Fruit fly (Drosophila melanogaster) whole organism, embryonic: ENCODE results near the gene Muc14A.

ENCODE experiments used
- B-H2 ChIP-seq: fragments of 200-800 bp; sonication (Bioruptor generic); optimal IDR thresholded peaks from 2 replicates; lab custom pipeline; 2018; ENCODE audit warnings: missing biosample characterization, mild to moderate bottlenecking, missing genetic modification characterization
- CG11504 ChIP-seq: fragments of 200-800 bp; sonication (Bioruptor generic); optimal IDR thresholded peaks from 3 replicates; lab custom pipeline; 2019; ENCODE audit warnings: missing biosample characterization, mild to moderate bottlenecking, missing genetic modification characterization, moderate library complexity
- CG11695 ChIP-seq: fragments of 200-800 bp; sonication (Bioruptor generic); IDR thresholded peaks from 3 replicates; pipeline ENCODE4 v1.3.6; 2022; ENCODE audit warnings: missing biosample characterization, missing genetic modification characterization
- CG11723 ChIP-seq: fragments of 200-800 bp; sonication (Bioruptor generic); optimal IDR thresholded peaks from 2 replicates; lab custom pipeline; 2017; ENCODE audit warnings: missing biosample characterization, mild to moderate bottlenecking, missing genetic modification characterization
- CG13424 ChIP-seq: fragments of 200-800 bp; sonication (Bioruptor generic); optimal IDR thresholded peaks from 2 replicates; lab custom pipeline; 2019; ENCODE audit warnings: missing biosample characterization, mild to moderate bottlenecking, missing genetic modification characterization, moderate library complexity
- CG13894 ChIP-seq: fragments of 200-800 bp; sonication (Bioruptor generic); optimal IDR thresholded peaks from 3 replicates; lab custom pipeline; 2018; ENCODE audit warnings: missing biosample characterization, mild to moderate bottlenecking, missing genetic modification characterization, moderate library complexity
- CG16815 ChIP-seq: fragments of 200-800 bp; sonication (Bioruptor generic); optimal IDR thresholded peaks from 3 replicates; lab custom pipeline; 2017; ENCODE audit warnings: missing biosample characterization, mild to moderate bottlenecking, missing genetic modification characterization
- CG17328 ChIP-seq: fragments of 200-800 bp; sonication (Bioruptor generic); IDR thresholded peaks from 2 replicates; pipeline ENCODE4 v1.3.6; 2022; ENCODE audit warnings: missing biosample characterization, missing genetic modification characterization
- CG17361 ChIP-seq: fragments of 200-800 bp; sonication (Bioruptor generic); IDR thresholded peaks from 3 replicates; pipeline ENCODE4 v1.3.6; 2022; ENCODE audit warnings: missing biosample characterization, missing genetic modification characterization
- CG18262 ChIP-seq: fragments of 200-800 bp; optimal IDR thresholded peaks from 3 replicates; lab custom pipeline; 2019; ENCODE audit warnings: missing biosample characterization, mild to moderate bottlenecking, missing genetic modification characterization, moderate library complexity
- CG2129 ChIP-seq: fragments of 200-800 bp; sonication (Bioruptor generic); IDR thresholded peaks from 2 replicates; pipeline ENCODE4 v1.3.6; 2022; ENCODE audit warnings: missing biosample characterization, missing genetic modification characterization; ENCODE audit not compliant: partially characterized antibody
- CG30020 ChIP-seq: fragments of 200-800 bp; optimal IDR thresholded peaks from 2 replicates; lab custom pipeline; 2019; ENCODE audit warnings: missing biosample characterization, mild to moderate bottlenecking, missing genetic modification characterization, moderate library complexity
- CG4617 ChIP-seq: fragments of 200-800 bp; sonication (Bioruptor generic); optimal IDR thresholded peaks from 3 replicates; lab custom pipeline; 2016; ENCODE audit warnings: missing biosample characterization, missing genetic modification characterization, borderline replicate concordance
- CG6854 ChIP-seq: fragments of 200-800 bp; sonication (Bioruptor generic); optimal IDR thresholded peaks from 3 replicates; lab custom pipeline; 2017; ENCODE audit warnings: missing biosample characterization, mild to moderate bottlenecking, missing genetic modification characterization
- CG7987 ChIP-seq: fragments of 200-800 bp; sonication (Bioruptor generic); optimal IDR thresholded peaks from 2 replicates; lab custom pipeline; 2018; ENCODE audit warnings: missing biosample characterization, mild to moderate bottlenecking, missing genetic modification characterization, moderate library complexity
- CG9437 ChIP-seq: fragments of 200-800 bp; sonication (Bioruptor generic); optimal IDR thresholded peaks from 2 replicates; lab custom pipeline; 2018; ENCODE audit warnings: missing biosample characterization, mild to moderate bottlenecking, missing genetic modification characterization
- CrebB ChIP-seq: fragments of 200-800 bp; sonication (Bioruptor generic); optimal IDR thresholded peaks from 3 replicates; lab custom pipeline; 2018; ENCODE audit warnings: missing biosample characterization, mild to moderate bottlenecking, missing genetic modification characterization
- Dip3 ChIP-seq: fragments of 200-800 bp; sonication (Bioruptor generic); optimal IDR thresholded peaks from 3 replicates; lab custom pipeline; 2016; ENCODE audit warnings: missing biosample characterization, missing genetic modification characterization
- ERR ChIP-seq: fragments of 200-800 bp; sonication (Bioruptor generic); optimal IDR thresholded peaks from 2 replicates; lab custom pipeline; 2016; ENCODE audit warnings: missing biosample characterization, missing genetic modification characterization
- Fer1 ChIP-seq: fragments of 200-800 bp; sonication (Bioruptor generic); optimal IDR thresholded peaks from 2 replicates; lab custom pipeline; 2017; ENCODE audit warnings: missing biosample characterization, mild to moderate bottlenecking, missing genetic modification characterization
- Hr51 ChIP-seq, 2 experiments: fragments of 200-800 bp; sonication (Bioruptor generic); optimal IDR thresholded peaks; 2 replicates in 1 of 2; 3 replicates in 1 of 2; lab custom pipeline; 2016 to 2018; ENCODE audit warnings: missing biosample characterization in 2 of 2, missing genetic modification characterization in 2 of 2, mild to moderate bottlenecking in 1 of 2, moderate library complexity in 1 of 2
- Lhr ChIP-seq: fragments of 200-800 bp; sonication (Bioruptor generic); optimal IDR thresholded peaks from 3 replicates; lab custom pipeline; 2017; ENCODE audit warnings: mild to moderate bottlenecking, missing biosample characterization, missing genetic modification reagents, missing genetic modification characterization
- Max ChIP-seq: fragments of 200-800 bp; sonication (Bioruptor generic); optimal IDR thresholded peaks from 2 replicates; lab custom pipeline; 2016; ENCODE audit warnings: missing biosample characterization, mild to moderate bottlenecking, missing genetic modification characterization
- Meics ChIP-seq: fragments of 200-800 bp; sonication (Bioruptor generic); optimal IDR thresholded peaks from 2 replicates; lab custom pipeline; 2017; ENCODE audit warnings: missing biosample characterization, mild to moderate bottlenecking, missing genetic modification characterization
- Myb ChIP-seq: fragments of 200-800 bp; sonication (Bioruptor generic); optimal IDR thresholded peaks from 2 replicates; lab custom pipeline; 2016; ENCODE audit warnings: missing biosample characterization, missing genetic modification characterization
- Poxn ChIP-seq: fragments of 200-800 bp; sonication (Bioruptor generic); IDR thresholded peaks from 2 replicates; pipeline ENCODE4 v1.3.6; 2022; ENCODE audit warnings: missing biosample characterization, missing genetic modification characterization
- Sry-δ ChIP-seq: fragments of 200-800 bp; sonication (Bioruptor generic); optimal IDR thresholded peaks from 2 replicates; lab custom pipeline; 2016; ENCODE audit warnings: missing biosample characterization, missing genetic modification characterization
- Stat92E ChIP-seq, 3 experiments: fragments of >200 bp in 2 of 3; fragments of 200-800 bp in 1 of 3; sonication (Bioruptor generic) in 1 of 3; optimal IDR thresholded peaks; 2 replicates each; lab custom pipeline; 2017 to 2019; ENCODE audit warnings: missing biosample characterization in 3 of 3, missing genetic modification characterization in 3 of 3, mild to moderate bottlenecking in 1 of 3, moderate library complexity in 1 of 3
- Usf ChIP-seq: fragments of 200-800 bp; sonication (Bioruptor generic); optimal IDR thresholded peaks from 2 replicates; lab custom pipeline; 2017; ENCODE audit warnings: missing genotype, missing biosample characterization, missing genetic modification characterization
- aop ChIP-seq: fragments of 200-800 bp; sonication (Bioruptor generic); IDR thresholded peaks from 2 replicates; pipeline ENCODE4 v1.3.6; 2022; ENCODE audit warnings: missing biosample characterization, missing genetic modification characterization
- bcd ChIP-seq: fragments of 200-800 bp; sonication (Bioruptor generic); optimal IDR thresholded peaks from 2 replicates; lab custom pipeline; 2017; ENCODE audit warnings: missing biosample characterization, mild to moderate bottlenecking, missing genetic modification characterization
- bowl ChIP-seq: fragments of 200-800 bp; sonication (Bioruptor generic); IDR thresholded peaks from 2 replicates; pipeline ENCODE4 v1.3.6; 2022; ENCODE audit warnings: missing biosample characterization, missing genetic modification characterization
- cato ChIP-seq: fragments of 200-800 bp; sonication (Bioruptor generic); optimal IDR thresholded peaks from 2 replicates; lab custom pipeline; 2016; ENCODE audit warnings: missing biosample characterization, missing genetic modification characterization, borderline replicate concordance
- chinmo ChIP-seq: fragments of 200-800 bp; sonication (Bioruptor generic); IDR thresholded peaks from 4 replicates; pipeline ENCODE4 v1.3.6; 2022; ENCODE audit warnings: missing biosample characterization, missing genetic modification characterization; ENCODE audit not compliant: partially characterized antibody
- crol ChIP-seq: fragments of 200-800 bp; sonication (Bioruptor generic); IDR thresholded peaks from 2 replicates; pipeline ENCODE4 v1.3.6; 2022; ENCODE audit warnings: missing biosample characterization, missing genetic modification characterization
- dmrt99B ChIP-seq: fragments of 200-800 bp; sonication (Bioruptor generic); optimal IDR thresholded peaks from 2 replicates; lab custom pipeline; 2018; ENCODE audit warnings: missing biosample characterization, mild to moderate bottlenecking, missing genetic modification characterization, moderate library complexity
- dysf ChIP-seq: fragments of 200-800 bp; sonication (Bioruptor generic); IDR thresholded peaks from 3 replicates; pipeline ENCODE4 v1.3.6; 2022; ENCODE audit warnings: missing biosample characterization, missing genetic modification characterization
- ems ChIP-seq: fragments of 200-800 bp; sonication (Bioruptor generic); optimal IDR thresholded peaks from 3 replicates; lab custom pipeline; 2016; ENCODE audit warnings: missing biosample characterization, missing genetic modification characterization
- eyg ChIP-seq: fragments of 200-800 bp; sonication (Bioruptor generic); optimal IDR thresholded peaks from 3 replicates; lab custom pipeline; 2016; ENCODE audit warnings: missing biosample characterization, missing genetic modification characterization
- gce ChIP-seq: fragments of 200-800 bp; sonication (Bioruptor generic); IDR thresholded peaks from 3 replicates; pipeline ENCODE4 v1.3.6; 2022; ENCODE audit warnings: missing biosample characterization, missing genetic modification characterization
- ham ChIP-seq: fragments of 200-800 bp; sonication (Bioruptor generic); IDR thresholded peaks from 2 replicates; pipeline ENCODE4 v1.3.6; 2022; ENCODE audit warnings: missing biosample characterization, missing genetic modification characterization
- klu ChIP-seq: fragments of 200-800 bp; sonication (Bioruptor generic); IDR thresholded peaks from 2 replicates; pipeline ENCODE4 v1.3.6; 2022; ENCODE audit warnings: missing biosample characterization, missing genetic modification characterization
- maf-S ChIP-seq: fragments of 200-800 bp; sonication (Bioruptor generic); optimal IDR thresholded peaks from 2 replicates; lab custom pipeline; 2016; ENCODE audit warnings: missing biosample characterization, missing genetic modification characterization
- pan ChIP-seq, 4 experiments: fragments of >200 bp in 3 of 4; fragments of 200-800 bp in 1 of 4; sonication (Bioruptor generic) in 1 of 4; optimal IDR thresholded peaks in 3 of 4; IDR thresholded peaks in 1 of 4; 2 replicates each; pipeline versions ENCODE4 v1.3.6 to Lab custom; 2017 to 2022; ENCODE audit warnings: missing biosample characterization in 2 of 4, missing genetic modification characterization in 2 of 4, mixed read lengths in 1 of 4
- pho ChIP-seq: fragments of 200-800 bp; sonication (Bioruptor generic); optimal IDR thresholded peaks from 2 replicates; lab custom pipeline; 2016; ENCODE audit warnings: missing biosample characterization, missing genetic modification characterization
- rib ChIP-seq: fragments of 200-800 bp; sonication (Bioruptor generic); IDR thresholded peaks from 2 replicates; pipeline ENCODE4 v1.3.6; 2022; ENCODE audit warnings: missing biosample characterization, missing genetic modification characterization
- sc ChIP-seq, 3 experiments: fragments of >200 bp in 2 of 3; fragments of 200-800 bp in 1 of 3; sonication (Bioruptor generic) in 1 of 3; optimal IDR thresholded peaks; 2 replicates in 2 of 3; 3 replicates in 1 of 3; lab custom pipeline; 2017; ENCODE audit warnings: mild to moderate bottlenecking in 1 of 3, missing biosample characterization in 1 of 3, missing genetic modification characterization in 1 of 3, missing genetic modification reagents in 1 of 3
- scrt ChIP-seq: fragments of 200-800 bp; sonication (Bioruptor generic); optimal IDR thresholded peaks from 2 replicates; lab custom pipeline; 2018; ENCODE audit warnings: missing biosample characterization, mild to moderate bottlenecking, missing genetic modification characterization, moderate library complexity
- sima ChIP-seq: fragments of 200-800 bp; sonication (Bioruptor generic); optimal IDR thresholded peaks from 2 replicates; lab custom pipeline; 2016; ENCODE audit warnings: missing biosample characterization, missing genetic modification characterization
- tio ChIP-seq: fragments of 200-800 bp; sonication (Bioruptor generic); optimal IDR thresholded peaks from 2 replicates; lab custom pipeline; 2017; ENCODE audit warnings: missing biosample characterization, missing genetic modification characterization, inconsistent platforms

Gene Muc14A

dm6 chrX:15986654-15987053, 22.3 kb upstream of the Muc14A start, which contains the start of gene ND-20 (continued):
- TF ChIP-seq tio (no peak), eyg (no peak), rib (GFP tag; lab: Robert Waterston, UW) (no peak), bcd (GFP tag; lab: Kevin White, UChicago) (no peak), CG13424 (peak; percentile 4), pho (GFP tag; lab: Kevin White, UChicago) (peak; percentile 19), klu (no peak), Poxn (GFP tag; lab: Robert Waterston, UW) (no peak), CG4617 (peak; percentile 75), ERR (GFP tag; lab: Kevin White, UChicago) (peak; percentile 87), Fer1 (GFP tag; lab: Kevin White, UChicago) (no peak), aop (GFP tag; lab: Robert Waterston, UW) (no peak), chinmo (GFP tag; lab: Robert Waterston, UW) (no peak), sc (optimal IDR thresholded peaks at IDR 0.05; lab: Kevin White, UChicago) (no peak), sc (GFP tag; optimal IDR thresholded peaks at IDR 0.05; lab: Kevin White, UChicago) (no peak), dmrt99B (tag; lab: Kevin White, UChicago) (no peak), crol (no peak), Max (GFP tag; lab: Kevin White, UChicago) (no peak), scrt (GFP tag; lab: Kevin White, UChicago) (no peak), bowl (GFP tag; lab: Robert Waterston, UW) (no peak), Dip3 (no peak), ham (GFP tag; lab: Robert Waterston, UW) (no peak), Hr51 (GFP tag; optimal IDR thresholded peaks at IDR 0.05; lab: Kevin White, UChicago) (no peak), cato (GFP tag; lab: Kevin White, UChicago) (no peak), CG18262 (no peak), CG2129 (GFP tag; lab: Robert Waterston, UW) (no peak), sima (GFP tag; lab: Kevin White, UChicago) (no peak), Sry-δ (GFP tag; lab: Kevin White, UChicago) (peak; percentile 42), CG6854 (GFP tag; lab: Kevin White, UChicago) (no peak), CG11723 (GFP tag; lab: Kevin White, UChicago) (peak; percentile 12), CG13894 (tag; lab: Kevin White, UChicago) (no peak), Lhr (GFP tag; lab: Kevin White, UChicago) (peak; percentile 53), CG30020 (peak; percentile 97), CG11504 (tag; lab: Kevin White, UChicago) (no peak), Stat92E (GFP tag; optimal IDR thresholded peaks at IDR 0.05; lab: Kevin White, UChicago) (peak in 1 of 3 experiments; percentile 90), ems (GFP tag; lab: Kevin White, UChicago) (no peak), pan (optimal IDR thresholded peaks at IDR 0.05; lab: Kevin White, UChicago) (no peak), pan (GFP tag; optimal IDR thresholded peaks at IDR 0.05 in 1 of 2, IDR thresholded peaks at IDR 0.05 in 1 of 2) (no peak), CG17328 (GFP tag; lab: Robert Waterston, UW) (no peak), CG16815 (GFP tag; lab: Kevin White, UChicago) (no peak), Meics (GFP tag; lab: Kevin White, UChicago) (no peak), gce (no peak), dysf (GFP tag; lab: Robert Waterston, UW) (no peak), CG7987 (no peak), CG9437 (GFP tag; lab: Kevin White, UChicago) (no peak), maf-S (GFP tag; lab: Kevin White, UChicago) (no peak), Myb (GFP tag; lab: Kevin White, UChicago) (peak; percentile 11), B-H2 (no peak), CG17361 (GFP tag; lab: Robert Waterston, UW) (0 out of 3 replicates have a peak, but pooled peaks have one; percentile 27), Usf (GFP tag; lab: Kevin White, UChicago) (no peak), CG11695 (GFP tag; lab: Robert Waterston, UW) (no peak), CrebB (no peak)
